Worm (Caenorhabditis elegans) whole organism, early embryonic: ENCODE results near the gene sulp-5.

Source experiments
- F13C5.2 ChIP-seq: sonication (generic microtip); optimal IDR thresholded peaks from 2 replicates; lab custom pipeline; 2017; ENCODE audit warnings: mild to moderate bottlenecking, missing genetic modification characterization, inconsistent platforms, missing compliant biosample characterization
- aly-1 ChIP-seq: sonication (generic microtip); optimal IDR thresholded peaks from 2 replicates; lab custom pipeline; 2016; ENCODE audit warnings: missing genetic modification characterization, missing compliant biosample characterization
- ama-1 ChIP-seq: fragments of 150-350 bp; optimal IDR thresholded peaks from 2 replicates; lab custom pipeline; 2014
- ceh-36 ChIP-seq: sonication (generic microtip); optimal IDR thresholded peaks from 2 replicates; lab custom pipeline; 2016; ENCODE audit warnings: missing genetic modification characterization, inconsistent platforms, missing compliant biosample characterization
- flt-1 ChIP-seq: fragments of 200-800 bp; sonication (Bioruptor generic); IDR thresholded peaks from 2 replicates; pipeline ENCODE4 v1.3.6; 2022; ENCODE audit warnings: missing genetic modification characterization, missing compliant biosample characterization
- hmg-4 ChIP-seq: fragments of 200-800 bp; sonication (Bioruptor generic); optimal IDR thresholded peaks from 2 replicates; lab custom pipeline; 2018; ENCODE audit warnings: mild to moderate bottlenecking, missing genetic modification characterization, missing compliant biosample characterization
- hnd-1 ChIP-seq: sonication (generic microtip); optimal IDR thresholded peaks from 2 replicates; lab custom pipeline; 2016; ENCODE audit warnings: missing genetic modification characterization, missing compliant biosample characterization
- pes-1 ChIP-seq: fragments of 200-800 bp; sonication (Bioruptor generic); IDR thresholded peaks from 2 replicates; pipeline ENCODE4 v1.3.6; 2022; ENCODE audit warnings: missing genetic modification reagents, missing genetic modification characterization, missing compliant biosample characterization
- scrt-1 ChIP-seq: fragments of 200-800 bp; sonication (Bioruptor generic); IDR thresholded peaks from 2 replicates; pipeline ENCODE4 v1.3.6; 2022; ENCODE audit warnings: missing genetic modification characterization, missing compliant biosample characterization
- tbx-11 ChIP-seq: fragments of 200-800 bp; sonication (Bioruptor generic); IDR thresholded peaks from 2 replicates; pipeline ENCODE4 v1.3.6; 2022; ENCODE audit warnings: missing genetic modification characterization, missing compliant biosample characterization
- tbx-37 ChIP-seq: fragments of 200-800 bp; sonication (Bioruptor generic); conservative IDR thresholded peaks from 2 replicates; pipeline ENCODE4 v1.3.6; 2022; ENCODE audit warnings: missing genetic modification reagents, missing genetic modification characterization, missing compliant biosample characterization
- tra-4 ChIP-seq: sonication (generic microtip); optimal IDR thresholded peaks from 2 replicates; lab custom pipeline; 2017; ENCODE audit warnings: missing genetic modification characterization, missing compliant biosample characterization

DNA sequence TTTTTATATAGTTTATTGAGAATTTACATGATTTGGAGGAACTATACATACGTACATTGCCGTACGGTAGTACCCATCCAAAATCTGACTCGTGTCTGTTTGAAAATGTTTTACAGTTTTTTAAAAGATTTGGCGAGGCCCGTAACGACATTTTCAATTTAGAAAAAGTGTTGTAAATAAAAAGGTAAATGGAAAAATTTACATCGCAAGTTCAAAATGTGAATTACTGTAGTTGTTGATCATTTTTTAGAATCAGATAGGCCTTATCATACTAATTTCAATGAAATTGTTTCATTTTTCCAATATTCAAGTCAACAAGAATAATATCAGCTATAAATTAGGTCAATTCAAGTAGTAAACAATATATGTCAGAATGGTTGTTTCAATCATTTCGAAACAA, 17.0 kb upstream of the sulp-5 start, which contains the start of gene R13H4.6:
- TF ChIP-seq tra-4 (tag; lab: Kevin White, UChicago) (no peak), tbx-11 (GFP tag; lab: Robert Waterston, UW) (no peak), scrt-1 (GFP tag; lab: Robert Waterston, UW) (no peak), flt-1 (GFP tag; lab: Robert Waterston, UW) (no peak), ama-1 (lab: Kevin White, UChicago) (no peak), ceh-36 (no peak), F13C5.2 (no peak), tbx-37 (GFP tag; lab: Robert Waterston, UW) (no peak), aly-1 (no peak), pes-1 (GFP tag; lab: Robert Waterston, UW) (no peak), hnd-1 (tag; lab: Kevin White, UChicago) (no peak), hmg-4 (GFP tag; lab: Kevin White, UChicago) (no peak)
